Fruit fly (Drosophila melanogaster): ENCODE results near the gene tbc.

Gene tbc

DNA sequence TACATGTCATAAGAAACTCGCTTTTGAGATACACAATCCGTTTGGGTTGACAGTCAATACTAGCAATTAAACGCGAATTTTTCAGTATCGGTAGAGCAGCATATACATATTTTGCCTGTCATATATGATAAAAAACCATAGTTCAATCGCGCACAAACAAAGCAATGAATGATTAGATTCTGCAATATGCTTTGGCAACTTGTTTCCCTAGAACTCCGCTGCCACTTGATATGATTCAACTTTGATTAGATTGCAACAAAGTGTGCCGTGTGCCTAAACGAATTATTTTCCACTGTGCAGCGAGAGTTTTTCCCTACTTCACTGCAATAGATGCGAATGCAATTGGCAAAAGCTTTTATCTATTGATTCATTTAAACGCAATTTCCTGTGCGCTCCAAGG is 52.5 kb downstream of the tbc start:
- TF ChIP-seq psq (optimal IDR thresholded peaks at IDR 0.05) (no peak), pan (optimal IDR thresholded peaks at IDR 0.05) (no peak), CG8478 (optimal IDR thresholded peaks at IDR 0.05) (no peak), usp (GFP tag; optimal IDR thresholded peaks at IDR 0.05) (no peak), EcR (GFP tag; optimal IDR thresholded peaks at IDR 0.05) (no peak), Dll (optimal IDR thresholded peaks at IDR 0.05) (no peak)

DNA sequence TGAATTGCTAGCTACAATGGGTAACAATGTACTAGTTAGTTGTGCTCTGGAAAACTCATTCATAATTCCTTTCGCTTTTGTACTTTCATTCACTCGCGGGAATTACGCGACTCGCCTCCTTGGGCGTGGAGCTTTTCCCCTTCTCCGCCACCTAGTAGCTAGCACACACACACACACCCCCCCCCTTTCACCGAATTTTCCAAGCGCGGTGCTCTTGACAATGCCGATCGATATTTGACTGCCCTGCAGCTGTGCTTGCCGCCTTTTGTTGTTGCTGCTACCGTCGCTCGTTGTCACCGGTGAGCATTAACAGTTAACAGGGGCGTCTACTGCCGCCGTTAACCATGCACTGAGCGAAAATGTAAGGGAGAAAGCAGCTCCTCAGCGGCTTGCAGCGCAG is 53.1 kb downstream of the tbc start:
- no peak for TF ChIP-seq Dll (optimal IDR thresholded peaks at IDR 0.05)
- TF ChIP-seq usp (GFP tag; optimal IDR thresholded peaks at IDR 0.05), result no peak
- TF ChIP-seq CG8478 (optimal IDR thresholded peaks at IDR 0.05), result no peak
- TF ChIP-seq EcR (GFP tag; optimal IDR thresholded peaks at IDR 0.05), result no peak
- TF ChIP-seq pan (optimal IDR thresholded peaks at IDR 0.05), result no peak
- no peak for TF ChIP-seq psq (optimal IDR thresholded peaks at IDR 0.05)

DNA sequence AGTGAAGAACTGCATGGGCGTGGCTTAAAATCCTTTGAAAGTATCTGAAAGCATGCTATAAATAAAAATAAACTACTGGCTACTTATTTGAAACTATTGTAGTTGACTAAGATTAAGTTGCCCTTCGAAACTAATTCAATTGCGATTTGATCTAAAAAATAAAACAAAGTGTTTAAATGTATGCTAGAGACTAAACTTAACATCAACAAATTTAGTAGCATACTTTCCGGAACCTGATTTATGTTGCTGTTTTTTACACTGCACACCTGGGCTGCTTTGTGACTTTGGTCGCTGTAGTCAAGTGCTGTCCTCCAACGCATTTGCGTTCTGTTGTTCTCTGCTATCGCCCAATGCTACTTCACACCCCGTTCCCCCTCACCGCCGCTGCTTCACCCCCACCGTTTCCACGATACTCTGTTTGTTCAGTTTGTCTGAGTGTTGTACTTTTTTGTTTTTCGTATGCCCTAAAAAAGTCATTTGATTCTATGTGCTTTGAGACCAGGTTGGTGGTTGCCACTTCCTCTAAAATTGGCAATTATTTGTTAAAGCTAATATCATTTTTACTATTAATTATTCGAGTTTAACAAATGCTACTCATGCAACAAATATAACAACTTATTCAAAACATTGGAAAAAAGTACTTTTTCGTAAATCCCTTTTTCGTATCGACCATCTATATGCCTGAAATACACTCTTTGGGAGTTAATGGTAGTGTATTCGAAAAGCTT is 53.8 kb downstream of the tbc start:
- no peak for TF ChIP-seq Dll (optimal IDR thresholded peaks at IDR 0.05)
- TF ChIP-seq CG8478 (optimal IDR thresholded peaks at IDR 0.05), result no peak
- TF ChIP-seq usp (GFP tag; optimal IDR thresholded peaks at IDR 0.05), result no peak
- TF ChIP-seq psq (optimal IDR thresholded peaks at IDR 0.05), result no peak
- no peak for TF ChIP-seq EcR (GFP tag; optimal IDR thresholded peaks at IDR 0.05)
- TF ChIP-seq pan (optimal IDR thresholded peaks at IDR 0.05), result no peak

DNA sequence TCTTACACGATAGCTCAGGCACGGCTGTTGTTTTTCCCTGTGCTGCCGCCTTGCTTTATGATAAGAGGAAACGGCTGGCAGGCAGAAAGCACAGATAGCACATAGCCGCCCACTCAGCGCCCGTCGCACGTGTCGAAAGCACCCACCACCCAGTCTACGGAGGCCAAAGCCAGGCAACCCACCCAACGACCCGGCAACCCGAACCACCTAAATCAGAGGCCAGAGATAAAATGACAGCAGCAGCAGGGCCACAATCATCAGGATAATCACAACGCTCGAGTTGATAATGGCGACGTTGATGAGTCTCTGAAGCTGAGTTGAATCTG is 54.3 kb downstream of the tbc start:
- TF ChIP-seq usp (GFP tag; optimal IDR thresholded peaks at IDR 0.05) (no peak), CG8478 (optimal IDR thresholded peaks at IDR 0.05) (no peak), EcR (GFP tag; optimal IDR thresholded peaks at IDR 0.05) (no peak), pan (optimal IDR thresholded peaks at IDR 0.05) (no peak), Dll (optimal IDR thresholded peaks at IDR 0.05) (no peak)

DNA sequence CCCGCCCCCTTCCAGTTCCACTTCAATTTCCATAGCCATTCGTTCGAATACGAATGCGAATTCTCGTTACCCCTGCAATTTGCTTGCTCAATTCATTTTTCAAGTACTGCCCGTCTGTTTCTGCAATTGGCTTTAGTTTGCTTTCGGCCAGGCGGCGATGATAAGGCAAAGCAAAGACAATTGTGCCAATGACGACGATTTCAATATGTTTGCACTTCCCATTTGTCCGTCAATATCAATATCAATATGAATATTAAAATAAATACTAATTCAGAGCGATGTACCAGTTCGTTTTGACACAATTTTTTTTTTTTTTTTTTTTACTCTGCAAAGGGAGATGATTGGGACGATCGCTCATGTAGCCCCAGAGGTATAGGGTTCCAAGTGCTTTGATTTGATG is 56.8 kb downstream of the tbc start:
- no peak for TF ChIP-seq EcR (GFP tag; optimal IDR thresholded peaks at IDR 0.05)
- TF ChIP-seq CG8478 (optimal IDR thresholded peaks at IDR 0.05), result no peak
- TF ChIP-seq usp (GFP tag; optimal IDR thresholded peaks at IDR 0.05), result no peak
- no peak for TF ChIP-seq pan (optimal IDR thresholded peaks at IDR 0.05)
- TF ChIP-seq psq (optimal IDR thresholded peaks at IDR 0.05), result no peak
- no peak for TF ChIP-seq Dll (optimal IDR thresholded peaks at IDR 0.05)

DNA sequence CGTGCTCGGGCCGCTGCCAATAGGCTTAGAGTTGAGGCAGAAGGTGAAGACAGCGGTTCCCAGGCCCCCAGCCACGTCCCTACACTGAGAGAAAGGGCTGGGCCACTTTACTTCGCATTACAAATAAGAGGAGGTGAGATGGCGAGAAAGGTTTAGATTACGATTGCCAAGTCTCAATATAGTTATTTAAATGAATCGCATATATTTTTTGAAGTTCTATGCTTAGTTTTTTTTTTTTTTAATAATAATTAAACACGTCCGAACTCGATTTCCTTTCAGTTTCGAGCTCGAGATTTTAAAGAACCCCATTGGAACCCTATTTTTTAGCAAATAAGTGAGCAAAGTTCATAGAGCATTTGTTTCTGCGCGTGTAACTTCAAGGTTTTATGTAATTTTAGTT is 58.7 kb downstream of the tbc start:
- TF ChIP-seq usp (GFP tag; optimal IDR thresholded peaks at IDR 0.05), result no peak
- TF ChIP-seq CG8478 (optimal IDR thresholded peaks at IDR 0.05), result no peak
- TF ChIP-seq psq (optimal IDR thresholded peaks at IDR 0.05), result no peak
- no peak for TF ChIP-seq pan (optimal IDR thresholded peaks at IDR 0.05)
- TF ChIP-seq EcR (GFP tag; optimal IDR thresholded peaks at IDR 0.05), result no peak
- no peak for TF ChIP-seq Dll (optimal IDR thresholded peaks at IDR 0.05)

DNA sequence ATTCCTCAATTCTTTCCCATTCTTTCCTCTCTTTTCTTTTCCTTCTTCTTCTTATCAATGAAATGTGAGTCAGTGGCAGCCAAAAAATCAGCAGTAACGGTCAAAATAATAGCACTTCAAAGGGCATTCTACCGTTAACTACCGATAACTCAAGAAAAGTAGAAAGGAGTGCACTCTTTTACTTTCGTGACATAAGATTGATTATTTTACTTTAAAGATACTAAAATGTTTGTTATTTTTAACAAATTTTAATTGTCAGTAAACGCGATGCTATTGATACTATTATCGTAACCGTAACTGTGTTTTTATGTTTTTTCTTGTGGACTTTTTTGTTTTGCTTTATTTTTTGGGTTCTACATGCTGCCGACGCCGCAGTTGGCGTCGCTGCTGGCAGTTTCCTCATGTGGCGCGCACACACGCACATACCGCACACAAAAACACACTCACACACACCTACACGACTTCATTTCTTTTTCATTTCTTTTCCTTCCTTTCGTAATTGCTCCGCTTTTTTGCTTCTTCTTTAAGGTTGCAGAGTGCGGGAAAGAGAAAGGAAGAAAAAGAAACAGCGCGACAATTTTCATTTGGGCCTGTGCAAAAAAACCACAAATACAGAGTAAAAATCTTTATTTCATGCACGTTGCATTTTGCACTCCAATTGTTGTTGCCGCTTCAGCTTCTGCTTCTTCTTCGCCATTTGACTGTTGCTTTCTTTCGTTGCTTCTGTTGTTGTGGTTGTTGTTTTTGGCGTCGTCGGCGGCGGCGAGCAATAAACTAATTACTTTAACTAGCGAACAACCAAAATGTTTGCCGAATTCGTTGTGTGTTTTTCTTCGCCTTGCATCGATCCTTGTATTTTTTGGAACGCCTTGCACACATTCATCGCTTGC is 60.6 kb downstream of the tbc start:
- TF ChIP-seq psq (optimal IDR thresholded peaks at IDR 0.05), result no peak
- TF ChIP-seq Dll (optimal IDR thresholded peaks at IDR 0.05), result no peak
- TF ChIP-seq CG8478 (optimal IDR thresholded peaks at IDR 0.05), result no peak
- no peak for TF ChIP-seq pan (optimal IDR thresholded peaks at IDR 0.05)
- TF ChIP-seq usp (GFP tag; optimal IDR thresholded peaks at IDR 0.05), result no peak
- TF ChIP-seq EcR (GFP tag; optimal IDR thresholded peaks at IDR 0.05), result no peak

DNA sequence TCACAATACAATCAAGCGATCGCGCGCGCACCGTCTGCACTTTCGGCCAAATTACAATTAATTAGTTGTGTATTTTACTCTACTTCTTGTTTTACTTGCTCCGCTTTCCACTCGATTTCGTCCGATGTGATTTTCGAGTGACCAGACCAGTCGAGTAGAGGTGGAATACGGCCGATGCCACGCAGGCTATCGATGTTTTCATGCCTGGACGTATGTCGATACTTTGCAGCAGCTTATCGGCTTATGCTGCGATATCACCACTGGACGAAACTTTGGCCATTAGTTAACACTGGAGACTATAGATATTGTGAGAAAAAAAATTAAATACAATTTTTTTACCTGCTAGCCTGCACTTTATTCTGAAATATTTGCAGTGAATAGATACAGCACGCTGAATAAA is 61.4 kb downstream of the tbc start, which contains the start of gene RhoGAP19D:
TSS of gene RhoGAP19D (minus strand) at position 155 of the 400 bp plus-strand sequence.
- TF ChIP-seq psq (optimal IDR thresholded peaks at IDR 0.05), result no peak
- TF ChIP-seq CG8478 (optimal IDR thresholded peaks at IDR 0.05), result no peak
- TF ChIP-seq pan (optimal IDR thresholded peaks at IDR 0.05), result no peak
- no peak for TF ChIP-seq Dll (optimal IDR thresholded peaks at IDR 0.05)
- TF ChIP-seq usp (GFP tag; optimal IDR thresholded peaks at IDR 0.05), result no peak
- TF ChIP-seq EcR (GFP tag; optimal IDR thresholded peaks at IDR 0.05), result no peak

DNA sequence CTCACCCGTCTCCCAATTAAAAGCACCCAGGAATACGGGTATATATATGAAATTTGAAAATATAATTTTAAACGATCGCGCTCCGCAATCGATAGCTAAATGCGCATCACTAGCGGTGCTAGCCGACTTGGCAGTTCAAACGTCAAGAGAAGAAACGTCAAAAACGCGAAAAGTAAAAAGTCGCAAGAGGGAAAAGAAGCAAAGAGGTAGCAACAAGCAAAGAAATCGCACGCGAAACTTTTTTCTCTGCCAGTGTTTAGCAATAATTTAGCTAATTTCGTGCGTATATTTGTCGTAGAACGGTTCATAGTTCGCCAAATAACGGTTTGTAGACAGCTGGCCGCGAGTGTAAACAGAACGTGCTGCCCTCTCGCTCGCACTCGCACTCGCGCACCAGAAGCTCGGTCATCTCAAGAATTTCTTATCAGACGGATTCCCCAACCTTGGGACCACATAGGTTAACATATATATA is 62.3 kb downstream of the tbc start, which contains the start of gene CG1812:
TSS of gene CG1812 (plus strand) at position 163 of the 472 bp plus-strand sequence.
- TF ChIP-seq Dll (optimal IDR thresholded peaks at IDR 0.05) (no peak), pan (optimal IDR thresholded peaks at IDR 0.05) (no peak), usp (GFP tag; optimal IDR thresholded peaks at IDR 0.05) (no peak), CG8478 (optimal IDR thresholded peaks at IDR 0.05) (no peak)

Measured in whole organism.